Fruit fly (Drosophila melanogaster) whole organism, wandering third instar larva: ENCODE measurements around the gene CG42846.

Experiments used
- Abd-B ChIP-seq: fragments of >200 bp; optimal IDR thresholded peaks from 2 replicates; lab custom pipeline; 2017; ENCODE audit warnings: missing biosample characterization, missing genetic modification characterization
- CG32264 ChIP-seq: fragments of 200-800 bp; sonication (Bioruptor generic); optimal IDR thresholded peaks from 2 replicates; lab custom pipeline; 2016; ENCODE audit warnings: missing biosample characterization, missing genetic modification characterization
- CrebA ChIP-seq: fragments of 200-800 bp; sonication (Bioruptor generic); optimal IDR thresholded peaks from 2 replicates; lab custom pipeline; 2016; ENCODE audit warnings: missing biosample characterization, mild to moderate bottlenecking, missing genetic modification characterization, borderline replicate concordance
- Hnf4 ChIP-seq: fragments of 200-800 bp; sonication (Bioruptor generic); optimal IDR thresholded peaks from 2 replicates; lab custom pipeline; 2016; ENCODE audit warnings: missing biosample characterization, mild to moderate bottlenecking, missing genetic modification characterization
- Hr83 ChIP-seq: fragments of 200-300 bp; sonication (Bioruptor generic); optimal IDR thresholded peaks from 2 replicates; lab custom pipeline; 2016; ENCODE audit warnings: missing biosample characterization, mild to moderate bottlenecking, missing genetic modification characterization, moderate library complexity; ENCODE audit not compliant: poor library complexity, severe bottlenecking
- Jra ChIP-seq: sonication (Bioruptor generic); optimal IDR thresholded peaks from 2 replicates; lab custom pipeline; 2016; ENCODE audit warnings: missing biosample characterization, missing genetic modification characterization
- Myc ChIP-seq: fragments of >200 bp; optimal IDR thresholded peaks from 2 replicates; lab custom pipeline; 2017
- OdsH ChIP-seq: fragments of 200-800 bp; sonication (Bioruptor generic); optimal IDR thresholded peaks from 2 replicates; lab custom pipeline; 2016; ENCODE audit warnings: missing biosample characterization, mild to moderate bottlenecking, missing genetic modification characterization
- foxo ChIP-seq, 2 experiments: fragments of 200-800 bp; sonication (Bioruptor generic); optimal IDR thresholded peaks; 2 replicates in 1 of 2; 3 replicates in 1 of 2; lab custom pipeline; 2016 to 2017; ENCODE audit warnings: missing biosample characterization in 2 of 2, missing genetic modification characterization in 2 of 2
- fru ChIP-seq: fragments of 200-800 bp; sonication (Bioruptor generic); optimal IDR thresholded peaks from 3 replicates; lab custom pipeline; 2016; ENCODE audit warnings: missing biosample characterization, mild to moderate bottlenecking, missing genetic modification characterization
- h ChIP-seq: fragments of 200-800 bp; sonication (Bioruptor generic); optimal IDR thresholded peaks from 3 replicates; lab custom pipeline; 2016; ENCODE audit warnings: missing biosample characterization, mild to moderate bottlenecking, missing genetic modification characterization
- lola ChIP-seq: fragments of >200 bp; optimal IDR thresholded peaks from 2 replicates; lab custom pipeline; 2017; ENCODE audit warnings: missing biosample characterization, missing genetic modification characterization
- pan ChIP-seq: fragments of >200 bp; optimal IDR thresholded peaks from 2 replicates; lab custom pipeline; 2017
- usp ChIP-seq: fragments of >200 bp; optimal IDR thresholded peaks from 2 replicates; lab custom pipeline; 2017; ENCODE audit warnings: missing biosample characterization, missing genetic modification characterization

- TF ChIP-seq usp (GFP tag; lab: Kevin White, UChicago) (no peak), Hnf4 (GFP tag; lab: Kevin White, UChicago) (no peak), OdsH (GFP tag; lab: Kevin White, UChicago) (peak; percentile 68), Jra (no peak), Abd-B (no peak), lola (no peak), fru (GFP tag; lab: Kevin White, UChicago) (peak; percentile 6), foxo (GFP tag; optimal IDR thresholded peaks at IDR 0.05; lab: Kevin White, UChicago) (peak in 1 of 2 experiments; percentile 75), CG32264 (no peak), h (GFP tag; lab: Kevin White, UChicago) (peak; percentile 17), pan (lab: Kevin White, UChicago) (no peak), Myc (lab: Kevin White, UChicago) (no peak), Hr83 (peak; percentile 89), CrebA (GFP tag; lab: Kevin White, UChicago) (no peak)
Measured at dm6 chr3L:199754-200596, 31.4 kb downstream of the CG42846 start, which contains the start of the genes rno and mri.
